Fruit fly (Drosophila melanogaster) whole organism, embryonic: ENCODE results near the gene CG42465.

Experiments
- Atf6 ChIP-seq: fragments of 200-800 bp; sonication (Bioruptor generic); IDR thresholded peaks from 2 replicates; pipeline ENCODE4 v1.3.6; 2022; ENCODE audit warnings: missing biosample characterization, missing genetic modification characterization
- CG10543 ChIP-seq: fragments of 200-800 bp; sonication (Bioruptor generic); optimal IDR thresholded peaks from 3 replicates; lab custom pipeline; 2017; ENCODE audit warnings: missing biosample characterization, mild to moderate bottlenecking, missing genetic modification characterization, moderate library complexity
- CG11504 ChIP-seq: fragments of 200-800 bp; sonication (Bioruptor generic); optimal IDR thresholded peaks from 3 replicates; lab custom pipeline; 2019; ENCODE audit warnings: missing biosample characterization, mild to moderate bottlenecking, missing genetic modification characterization, moderate library complexity
- CG12219 ChIP-seq: fragments of 200-800 bp; sonication (Bioruptor generic); optimal IDR thresholded peaks from 3 replicates; lab custom pipeline; 2018; ENCODE audit warnings: missing biosample characterization, mild to moderate bottlenecking, missing genetic modification characterization
- CG12659 ChIP-seq: fragments of 200-800 bp; sonication (Bioruptor generic); optimal IDR thresholded peaks from 3 replicates; lab custom pipeline; 2017; ENCODE audit warnings: mild to moderate bottlenecking, missing biosample characterization, missing genetic modification reagents, missing genetic modification characterization
- CG14667 ChIP-seq: fragments of 200-800 bp; sonication (Bioruptor generic); IDR thresholded peaks from 2 replicates; pipeline ENCODE4 v1.3.6; 2022; ENCODE audit warnings: missing biosample characterization, missing genetic modification characterization
- CG14965 ChIP-seq: fragments of 200-800 bp; sonication (Bioruptor generic); optimal IDR thresholded peaks from 2 replicates; lab custom pipeline; 2016; ENCODE audit warnings: missing biosample characterization, missing genetic modification characterization, borderline replicate concordance
- CG1647 ChIP-seq: fragments of 200-800 bp; sonication (Bioruptor generic); optimal IDR thresholded peaks from 3 replicates; lab custom pipeline; 2016; ENCODE audit warnings: missing biosample characterization, missing genetic modification characterization
- CG16815 ChIP-seq: fragments of 200-800 bp; sonication (Bioruptor generic); optimal IDR thresholded peaks from 3 replicates; lab custom pipeline; 2017; ENCODE audit warnings: missing biosample characterization, mild to moderate bottlenecking, missing genetic modification characterization
- CG18599 ChIP-seq: fragments of 200-800 bp; sonication (Bioruptor generic); optimal IDR thresholded peaks from 3 replicates; lab custom pipeline; 2017; ENCODE audit warnings: missing biosample characterization, missing genetic modification characterization, mild to moderate bottlenecking, moderate library complexity, missing genetic modification reagents
- CG2120 ChIP-seq: fragments of 200-800 bp; sonication (Bioruptor generic); optimal IDR thresholded peaks from 3 replicates; lab custom pipeline; 2016; ENCODE audit warnings: missing biosample characterization, missing genetic modification characterization
- CG2199 ChIP-seq: fragments of 200-800 bp; sonication (Bioruptor generic); IDR thresholded peaks from 3 replicates; pipeline ENCODE4 v1.3.6; 2022; ENCODE audit warnings: missing biosample characterization, missing genetic modification characterization
- CG2678 ChIP-seq: fragments of 200-800 bp; sonication (Bioruptor generic); optimal IDR thresholded peaks from 3 replicates; lab custom pipeline; 2019; ENCODE audit warnings: missing biosample characterization, mild to moderate bottlenecking, missing genetic modification characterization, moderate library complexity
- CG2712 ChIP-seq: fragments of 200-800 bp; optimal IDR thresholded peaks from 3 replicates; lab custom pipeline; 2019; ENCODE audit warnings: missing biosample characterization, mild to moderate bottlenecking, missing genetic modification characterization, moderate library complexity
- CG2889 ChIP-seq: fragments of 200-800 bp; sonication (Bioruptor generic); IDR thresholded peaks from 3 replicates; pipeline ENCODE4 v1.3.6; 2022; ENCODE audit warnings: missing biosample characterization, missing genetic modification characterization
- CG30403 ChIP-seq: fragments of 200-800 bp; sonication (Bioruptor generic); optimal IDR thresholded peaks from 3 replicates; lab custom pipeline; 2016; ENCODE audit warnings: missing biosample characterization, missing genetic modification characterization
- CG3281 ChIP-seq: fragments of 200-800 bp; sonication (Bioruptor generic); optimal IDR thresholded peaks from 3 replicates; lab custom pipeline; 2017; ENCODE audit warnings: missing biosample characterization, mild to moderate bottlenecking, missing genetic modification characterization
- CG43689 ChIP-seq: fragments of 200-800 bp; sonication (Bioruptor generic); IDR thresholded peaks from 2 replicates; pipeline ENCODE4 v1.3.6; 2022; ENCODE audit warnings: missing biosample characterization, missing genetic modification characterization
- CG7839 ChIP-seq: fragments of 200-800 bp; sonication (Bioruptor generic); optimal IDR thresholded peaks from 3 replicates; lab custom pipeline; 2018; ENCODE audit warnings: missing biosample characterization, mild to moderate bottlenecking, missing genetic modification characterization, moderate library complexity
- CG9932 ChIP-seq: fragments of 200-800 bp; sonication (Bioruptor generic); IDR thresholded peaks from 2 replicates; pipeline ENCODE4 v1.3.6; 2022; ENCODE audit warnings: missing biosample characterization, missing genetic modification characterization
- CTCF ChIP-seq: fragments of 200-800 bp; sonication (Bioruptor generic); optimal IDR thresholded peaks from 2 replicates; lab custom pipeline; 2017; ENCODE audit warnings: missing biosample characterization, mild to moderate bottlenecking, missing genetic modification characterization, moderate library complexity
- Camta ChIP-seq: fragments of 200-800 bp; sonication (Bioruptor generic); optimal IDR thresholded peaks from 2 replicates; lab custom pipeline; 2016; ENCODE audit warnings: missing biosample characterization, missing genetic modification characterization
- CoRest ChIP-seq: fragments of 200-800 bp; sonication (Bioruptor generic); optimal IDR thresholded peaks from 3 replicates; lab custom pipeline; 2018; ENCODE audit warnings: missing biosample characterization, mild to moderate bottlenecking, missing genetic modification characterization, moderate library complexity
- Dip3 ChIP-seq: fragments of 200-800 bp; sonication (Bioruptor generic); optimal IDR thresholded peaks from 3 replicates; lab custom pipeline; 2016; ENCODE audit warnings: missing biosample characterization, missing genetic modification characterization
- Fer3 ChIP-seq: fragments of 200-800 bp; sonication (Bioruptor generic); optimal IDR thresholded peaks from 2 replicates; lab custom pipeline; 2018; ENCODE audit warnings: missing biosample characterization, mild to moderate bottlenecking, missing genetic modification characterization, moderate library complexity
- Gsc ChIP-seq: fragments of 200-800 bp; sonication (Bioruptor generic); IDR thresholded peaks from 2 replicates; pipeline ENCODE4 v1.3.6; 2022; ENCODE audit warnings: missing biosample characterization, missing genetic modification characterization
- HLHmδ ChIP-seq: fragments of 200-800 bp; sonication (Bioruptor generic); optimal IDR thresholded peaks from 2 replicates; lab custom pipeline; 2018; ENCODE audit warnings: missing biosample characterization, mild to moderate bottlenecking, missing genetic modification characterization, moderate library complexity
- HmgZ ChIP-seq: fragments of 200-800 bp; sonication (Bioruptor generic); optimal IDR thresholded peaks from 2 replicates; lab custom pipeline; 2018; ENCODE audit warnings: missing biosample characterization, mild to moderate bottlenecking, missing genetic modification characterization
- Meics ChIP-seq: fragments of 200-800 bp; sonication (Bioruptor generic); optimal IDR thresholded peaks from 2 replicates; lab custom pipeline; 2017; ENCODE audit warnings: missing biosample characterization, mild to moderate bottlenecking, missing genetic modification characterization
- Myb ChIP-seq: fragments of 200-800 bp; sonication (Bioruptor generic); optimal IDR thresholded peaks from 2 replicates; lab custom pipeline; 2016; ENCODE audit warnings: missing biosample characterization, missing genetic modification characterization
- Rfx ChIP-seq: fragments of 200-800 bp; sonication (Bioruptor generic); IDR thresholded peaks from 2 replicates; pipeline ENCODE4 v1.3.6; 2022; ENCODE audit warnings: missing biosample characterization, missing genetic modification characterization
- Sox100B ChIP-seq: fragments of 200-800 bp; sonication (Bioruptor generic); optimal IDR thresholded peaks from 3 replicates; lab custom pipeline; 2018; ENCODE audit warnings: missing biosample characterization, mild to moderate bottlenecking, missing genetic modification characterization
- Ssrp ChIP-seq: fragments of 200-800 bp; sonication (Bioruptor generic); optimal IDR thresholded peaks from 2 replicates; lab custom pipeline; 2018; ENCODE audit warnings: missing biosample characterization, mild to moderate bottlenecking, missing genetic modification characterization, moderate library complexity
- Vsx1 ChIP-seq: fragments of 200-800 bp; sonication (Bioruptor generic); optimal IDR thresholded peaks from 2 replicates; lab custom pipeline; 2017; ENCODE audit warnings: missing biosample characterization, mild to moderate bottlenecking, missing genetic modification characterization, missing genetic modification reagents
- Xrp1 ChIP-seq: fragments of 200-800 bp; sonication (Bioruptor generic); IDR thresholded peaks from 2 replicates; pipeline ENCODE4 v1.3.6; 2022; ENCODE audit warnings: missing biosample characterization, missing genetic modification characterization
- abd-A ChIP-seq: fragments of 200-800 bp; sonication (Bioruptor generic); optimal IDR thresholded peaks from 3 replicates; lab custom pipeline; 2019; ENCODE audit warnings: missing biosample characterization, mild to moderate bottlenecking, missing genetic modification characterization, moderate library complexity
- amos ChIP-seq: fragments of 200-800 bp; sonication (Bioruptor generic); IDR thresholded peaks from 2 replicates; pipeline ENCODE4 v1.3.6; 2022; ENCODE audit warnings: missing biosample characterization, missing genetic modification characterization; ENCODE audit not compliant: partially characterized antibody
- ap ChIP-seq: fragments of 200-800 bp; sonication (Bioruptor generic); IDR thresholded peaks from 2 replicates; pipeline ENCODE4 v1.3.6; 2022; ENCODE audit warnings: missing biosample characterization, missing genetic modification characterization
- bcd ChIP-seq: fragments of 200-800 bp; sonication (Bioruptor generic); optimal IDR thresholded peaks from 2 replicates; lab custom pipeline; 2017; ENCODE audit warnings: missing biosample characterization, mild to moderate bottlenecking, missing genetic modification characterization
- caup ChIP-seq: fragments of 200-800 bp; sonication (Bioruptor generic); optimal IDR thresholded peaks from 3 replicates; lab custom pipeline; 2017; ENCODE audit warnings: missing biosample characterization, mild to moderate bottlenecking, missing genetic modification characterization, moderate library complexity; ENCODE audit not compliant: severe bottlenecking
- ems ChIP-seq: fragments of 200-800 bp; sonication (Bioruptor generic); optimal IDR thresholded peaks from 3 replicates; lab custom pipeline; 2016; ENCODE audit warnings: missing biosample characterization, missing genetic modification characterization
- row ChIP-seq: fragments of 200-800 bp; sonication (Bioruptor generic); IDR thresholded peaks from 3 replicates; pipeline ENCODE4 v1.3.6; 2022; ENCODE audit warnings: missing biosample characterization, missing genetic modification characterization
- seq ChIP-seq: fragments of 200-800 bp; sonication (Bioruptor generic); IDR thresholded peaks from 2 replicates; pipeline ENCODE4 v1.3.6; 2022; ENCODE audit warnings: missing biosample characterization, missing genetic modification characterization
- slbo ChIP-seq: fragments of 200-800 bp; sonication (Bioruptor generic); IDR thresholded peaks from 2 replicates; pipeline ENCODE4 v1.3.6; 2022; ENCODE audit warnings: missing biosample characterization, missing genetic modification characterization
- sob ChIP-seq: fragments of 200-800 bp; sonication (Bioruptor generic); IDR thresholded peaks from 2 replicates; pipeline ENCODE4 v1.3.6; 2022; ENCODE audit warnings: missing biosample characterization, missing genetic modification characterization
- stwl ChIP-seq: fragments of 200-800 bp; sonication (Bioruptor generic); optimal IDR thresholded peaks from 3 replicates; lab custom pipeline; 2018; ENCODE audit warnings: missing biosample characterization, mild to moderate bottlenecking, missing genetic modification characterization, moderate library complexity
- usp ChIP-seq: fragments of >200 bp; optimal IDR thresholded peaks from 2 replicates; lab custom pipeline; 2017; ENCODE audit warnings: missing biosample characterization, missing genetic modification characterization
- yki ChIP-seq: fragments of >200 bp; optimal IDR thresholded peaks from 3 replicates; lab custom pipeline; 2018
- zf30C ChIP-seq: fragments of 200-800 bp; sonication (Bioruptor generic); optimal IDR thresholded peaks from 3 replicates; lab custom pipeline; 2018; ENCODE audit warnings: missing biosample characterization, mild to moderate bottlenecking, missing genetic modification characterization
- zfh1 ChIP-seq: fragments of 200-800 bp; sonication (Bioruptor generic); IDR thresholded peaks from 3 replicates; pipeline ENCODE4 v1.3.6; 2022; ENCODE audit warnings: missing biosample characterization, missing genetic modification characterization

The CG42465 gene

dm6 chr2L:3740443-3740842, 40.4 kb downstream of the CG42465 start (continued):
- TF ChIP-seq CG2678 (tag; lab: Kevin White, UChicago) (peak; percentile 62), abd-A (tag; lab: Kevin White, UChicago) (peak; percentile 25), Camta (no peak), CoRest (tag; lab: Kevin White, UChicago) (peak; percentile 12), Ssrp (tag; lab: Kevin White, UChicago) (no peak), Atf6 (GFP tag; lab: Robert Waterston, UW) (0 out of 2 replicates have a peak, but pooled peaks have one; percentile 22), HmgZ (tag; lab: Kevin White, UChicago) (no peak), Gsc (GFP tag; lab: Robert Waterston, UW) (no peak), CG7839 (peak; percentile 46), Rfx (peak; percentile 25), CG2120 (GFP tag; lab: Kevin White, UChicago) (peak; percentile 50), CG30403 (GFP tag; lab: Kevin White, UChicago) (peak; percentile 7), zf30C (GFP tag; lab: Kevin White, UChicago) (peak; percentile 66), caup (peak; percentile 2), CG14965 (GFP tag; lab: Kevin White, UChicago) (no peak), Meics (peak; percentile 37), CG11504 (tag; lab: Kevin White, UChicago) (peak; percentile 51)
- TF ChIP-seq, all 482 proteins: peak for 48

dm6 chr2L:3748691-3749090, 48.7 kb downstream of the CG42465 start:
- TF ChIP-seq Vsx1 (GFP tag; lab: Kevin White, UChicago) (no peak), stwl (peak; percentile 30), CG16815 (GFP tag; lab: Kevin White, UChicago) (no peak), CG2889 (GFP tag; lab: Robert Waterston, UW) (no peak), Dip3 (GFP tag; lab: Kevin White, UChicago) (peak; percentile 19), HLHmδ (GFP tag; lab: Kevin White, UChicago) (no peak), zf30C (GFP tag; lab: Kevin White, UChicago) (peak; percentile 65), CG18599 (GFP tag; lab: Kevin White, UChicago) (peak; percentile 66), amos (GFP tag; lab: Robert Waterston, UW) (no peak), usp (GFP tag; lab: Kevin White, UChicago) (no peak), yki (lab: Kevin White, UChicago) (no peak), ap (GFP tag; lab: Robert Waterston, UW) (no peak), row (GFP tag; lab: Robert Waterston, UW) (peak; percentile 41; the same call in 2 of the 3 replicates), CG10543 (GFP tag; lab: Kevin White, UChicago) (no peak), CG14667 (no peak), Xrp1 (GFP tag; lab: Robert Waterston, UW) (no peak), CG9932 (GFP tag; lab: Robert Waterston, UW) (0 out of 2 replicates have a peak, but pooled peaks have one; percentile 4), sob (GFP tag; lab: Robert Waterston, UW) (peak; percentile 46; the same call in 1 of the 2 replicates), Sox100B (GFP tag; lab: Kevin White, UChicago) (no peak), CG12659 (GFP tag; lab: Kevin White, UChicago) (peak; percentile 21), ems (no peak), Myb (no peak), CG3281 (GFP tag; lab: Kevin White, UChicago) (peak; percentile 22), bcd (GFP tag; lab: Kevin White, UChicago) (peak; percentile 17), seq (GFP tag; lab: Robert Waterston, UW) (no peak), CG2712 (tag; lab: Kevin White, UChicago) (no peak), zfh1 (GFP tag; lab: Robert Waterston, UW) (0 out of 3 replicates have a peak, but pooled peaks have one; percentile 41), CG1647 (GFP tag; lab: Kevin White, UChicago) (no peak), slbo (GFP tag; lab: Robert Waterston, UW) (0 out of 2 replicates have a peak, but pooled peaks have one; percentile 46), CG43689 (0 out of 2 replicates have a peak, but pooled peaks have one; percentile 22), CTCF (GFP tag; lab: Kevin White, UChicago) (peak; percentile 49), CG12219 (GFP tag; lab: Kevin White, UChicago) (peak; percentile 31), CG2199 (peak; percentile 9; the same call in 1 of the 3 replicates), Fer3 (tag; lab: Kevin White, UChicago) (peak; percentile 13)
